Worm (Caenorhabditis elegans) whole organism, L3 larva: ENCODE data around the gene C06E4.8.
"Not testable (repeated sequence)": the region's sequence is repeated elsewhere in the genome, so short reads cannot be mapped to it uniquely, and the experiment has no call there.

Experiments used
- R02D3.7 ChIP-seq: fragments of 150-350 bp; optimal IDR thresholded peaks from 2 replicates; lab custom pipeline; 2014; ENCODE audit warnings: missing biosample characterization, missing genetic modification characterization
- ZK546.5 ChIP-seq: sonication (generic microtip); optimal IDR thresholded peaks from 2 replicates; lab custom pipeline; 2017; ENCODE audit warnings: missing biosample characterization, missing genetic modification characterization
- aly-2 ChIP-seq: fragments of 150-350 bp; optimal IDR thresholded peaks from 2 replicates; lab custom pipeline; 2014; ENCODE audit warnings: missing biosample characterization, missing genetic modification characterization
- ama-1 ChIP-seq: fragments of 150-350 bp; optimal IDR thresholded peaks from 2 replicates; lab custom pipeline; 2018
- ceh-28 ChIP-seq: fragments of 150-350 bp; optimal IDR thresholded peaks from 2 replicates; lab custom pipeline; 2014; ENCODE audit warnings: missing biosample characterization, missing genetic modification reagents, missing genetic modification characterization
- ceh-82 ChIP-seq: fragments of 150-350 bp; optimal IDR thresholded peaks from 2 replicates; lab custom pipeline; 2014; ENCODE audit warnings: missing biosample characterization, missing genetic modification characterization
- ceh-9 ChIP-seq: sonication (generic microtip); optimal IDR thresholded peaks from 2 replicates; lab custom pipeline; 2018; ENCODE audit warnings: missing biosample characterization, missing genetic modification characterization
- daf-12 ChIP-seq: fragments of 150-350 bp; optimal IDR thresholded peaks from 2 replicates; lab custom pipeline; 2014; ENCODE audit warnings: missing biosample characterization, missing genetic modification reagents, missing genetic modification characterization
- elt-1 ChIP-seq: fragments of 150-350 bp; optimal IDR thresholded peaks from 2 replicates; lab custom pipeline; 2014; ENCODE audit warnings: missing biosample characterization, missing genetic modification characterization
- elt-2 ChIP-seq: sonication (generic microtip); optimal IDR thresholded peaks from 2 replicates; lab custom pipeline; 2016; ENCODE audit warnings: missing genetic modification reagents, mild to moderate bottlenecking, missing genetic modification characterization, missing compliant biosample characterization
- elt-3 ChIP-seq, 3 experiments: fragments of 150-350 bp in 1 of 3; sonication (generic microtip) in 2 of 3; optimal IDR thresholded peaks; 2 replicates in 2 of 3; 4 replicates in 1 of 3; lab custom pipeline; 2014 to 2017; ENCODE audit warnings: missing biosample characterization in 3 of 3, missing genetic modification characterization in 3 of 3
- fkh-2 ChIP-seq: fragments of 150-350 bp; optimal IDR thresholded peaks from 2 replicates; lab custom pipeline; 2014; ENCODE audit warnings: missing biosample characterization, missing genetic modification reagents, missing genetic modification characterization
- hmg-11 ChIP-seq: sonication (generic microtip); optimal IDR thresholded peaks from 2 replicates; lab custom pipeline; 2016; ENCODE audit warnings: missing genetic modification characterization, missing compliant biosample characterization
- jun-1 ChIP-seq: fragments of 150-350 bp; optimal IDR thresholded peaks from 2 replicates; lab custom pipeline; 2014; ENCODE audit warnings: missing biosample characterization, missing genetic modification reagents, missing genetic modification characterization
- lin-15B ChIP-seq: fragments of 150-350 bp; optimal IDR thresholded peaks from 2 replicates; lab custom pipeline; 2014; ENCODE audit warnings: missing biosample characterization, missing genetic modification characterization
- lin-39 ChIP-seq: fragments of 150-350 bp; optimal IDR thresholded peaks from 2 replicates; lab custom pipeline; 2018; ENCODE audit warnings: missing biosample characterization, missing genetic modification reagents, missing genetic modification characterization
- lsy-12 ChIP-seq: sonication (generic microtip); optimal IDR thresholded peaks from 2 replicates; lab custom pipeline; 2016; ENCODE audit warnings: mild to moderate bottlenecking, missing genetic modification characterization, missing compliant biosample characterization
- mdl-1 ChIP-seq: fragments of 150-350 bp; optimal IDR thresholded peaks from 2 replicates; lab custom pipeline; 2014; ENCODE audit warnings: missing biosample characterization, missing genetic modification characterization
- mml-1 ChIP-seq: fragments of 150-350 bp; sonication (generic microtip); optimal IDR thresholded peaks from 3 replicates; lab custom pipeline; 2014; ENCODE audit warnings: missing biosample characterization, missing genetic modification characterization
- nhr-11 ChIP-seq: fragments of 150-350 bp; optimal IDR thresholded peaks from 2 replicates; lab custom pipeline; 2014; ENCODE audit warnings: missing biosample characterization, missing genetic modification characterization
- nhr-12 ChIP-seq: fragments of 150-350 bp; optimal IDR thresholded peaks from 2 replicates; lab custom pipeline; 2014; ENCODE audit warnings: missing biosample characterization, missing genetic modification characterization
- nhr-23 ChIP-seq: fragments of 150-350 bp; optimal IDR thresholded peaks from 2 replicates; lab custom pipeline; 2014; ENCODE audit warnings: missing biosample characterization, missing genetic modification reagents, missing genetic modification characterization
- nhr-25 ChIP-seq: sonication (generic microtip); optimal IDR thresholded peaks from 2 replicates; lab custom pipeline; 2017; ENCODE audit warnings: missing biosample characterization, missing genetic modification characterization
- nhr-28 ChIP-seq: fragments of 150-350 bp; optimal IDR thresholded peaks from 2 replicates; lab custom pipeline; 2014; ENCODE audit warnings: missing biosample characterization, missing genetic modification characterization
- nhr-43 ChIP-seq: sonication (generic microtip); optimal IDR thresholded peaks from 2 replicates; lab custom pipeline; 2016; ENCODE audit warnings: mild to moderate bottlenecking, missing genetic modification characterization, missing compliant biosample characterization; ENCODE audit not compliant: poor library complexity, severe bottlenecking
- nhr-67 ChIP-seq: fragments of 150-350 bp; optimal IDR thresholded peaks from 2 replicates; lab custom pipeline; 2014; ENCODE audit warnings: missing biosample characterization, missing genetic modification characterization
- nhr-77 ChIP-seq: fragments of 150-350 bp; optimal IDR thresholded peaks from 2 replicates; lab custom pipeline; 2014; ENCODE audit warnings: missing biosample characterization, missing genetic modification characterization
- pha-4 ChIP-seq: fragments of 150-350 bp; optimal IDR thresholded peaks from 2 replicates; lab custom pipeline; 2014; ENCODE audit warnings: missing biosample characterization, missing genetic modification reagents, missing genetic modification characterization
- pqm-1 ChIP-seq: fragments of 150-350 bp; optimal IDR thresholded peaks from 2 replicates; lab custom pipeline; 2017; ENCODE audit warnings: missing biosample characterization, missing genetic modification characterization, inconsistent platforms
- sea-2 ChIP-seq: fragments of 150-350 bp; sonication (generic microtip); optimal IDR thresholded peaks from 4 replicates; lab custom pipeline; 2014; ENCODE audit warnings: missing biosample characterization, missing genetic modification reagents, missing genetic modification characterization
- skn-1 ChIP-seq: fragments of 150-350 bp; optimal IDR thresholded peaks from 2 replicates; lab custom pipeline; 2014; ENCODE audit warnings: missing biosample characterization, missing genetic modification characterization
- snpc-4 ChIP-seq: fragments of 150-350 bp; optimal IDR thresholded peaks from 2 replicates; lab custom pipeline; 2014; ENCODE audit warnings: missing biosample characterization, missing genetic modification characterization
- unc-39 ChIP-seq: sonication (generic microtip); optimal IDR thresholded peaks from 4 replicates; lab custom pipeline; 2017; ENCODE audit warnings: missing biosample characterization, missing genetic modification characterization
- unc-62 ChIP-seq: fragments of 150-350 bp; sonication (generic microtip); optimal IDR thresholded peaks from 4 replicates; lab custom pipeline; 2014; ENCODE audit warnings: missing biosample characterization, missing genetic modification reagents, missing genetic modification characterization
- zag-1 ChIP-seq: fragments of 150-350 bp; optimal IDR thresholded peaks from 2 replicates; lab custom pipeline; 2014; ENCODE audit warnings: missing biosample characterization, missing genetic modification characterization
- ztf-4 ChIP-seq: fragments of 150-350 bp; optimal IDR thresholded peaks from 2 replicates; lab custom pipeline; 2014; ENCODE audit warnings: missing biosample characterization, missing genetic modification characterization

C06E4.8 gene

DNA sequence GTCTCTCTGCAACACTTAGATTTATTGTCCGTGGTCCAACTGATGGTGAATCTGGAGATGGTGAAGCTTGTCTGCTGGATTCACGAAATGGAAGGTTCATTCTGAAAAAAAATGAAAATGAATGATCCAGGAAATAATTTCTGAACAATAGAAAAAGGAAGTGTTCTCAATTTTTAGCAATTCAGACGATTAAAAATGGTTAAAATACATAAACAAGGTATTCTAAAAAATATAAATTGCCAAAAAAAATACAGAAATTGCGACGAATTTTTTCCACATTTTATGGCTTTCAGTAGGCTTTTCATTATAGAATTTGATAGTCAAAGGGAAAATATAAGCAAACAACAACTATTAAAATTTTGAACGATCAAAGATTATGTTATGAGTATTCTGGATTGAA, 22.5 kb downstream of the C06E4.8 start, which contains the start of gene glb-2:
Gene glb-2, minus strand, starts transcription at position 101 of the 400 bp plus-strand sequence.
- TF ChIP-seq jun-1 (tag; lab: Kevin White, UChicago) (no peak), lin-39 (tag; lab: Kevin White, UChicago) (no peak), R02D3.7 (tag; lab: Kevin White, UChicago) (no peak), nhr-12 (tag; lab: Kevin White, UChicago) (no peak), ceh-28 (no peak), ceh-82 (tag; lab: Kevin White, UChicago) (no peak)

ce11 chrIV:7260587-7260986, 25.1 kb downstream of the C06E4.8 start, which contains the start of gene C06E4.3:
C06E4.3 (plus strand) TSS chrIV:7260875.
- TF ChIP-seq skn-1 (tag; lab: Kevin White, UChicago) (no peak), elt-2 (peak; percentile 30), nhr-67 (no peak), pqm-1 (tag; lab: Kevin White, UChicago) (peak; percentile 48)

ce11 chrIV:7258253-7258652, 27.4 kb downstream of the C06E4.8 start, which contains the start of gene C06E4.6:
C06E4.6 (minus strand) TSS chrIV:7258303.
- TF ChIP-seq unc-62 (GFP tag; lab: Kevin White, UChicago) (no peak), mml-1 (tag; lab: Kevin White, UChicago) (no peak), sea-2 (GFP tag; lab: Kevin White, UChicago) (no peak), nhr-28 (no peak), nhr-23 (tag; lab: Kevin White, UChicago) (no peak), elt-1 (tag; lab: Kevin White, UChicago) (no peak), nhr-67 (no peak), lin-15B (tag; lab: Kevin White, UChicago) (peak; percentile 6), pqm-1 (tag; lab: Kevin White, UChicago) (peak; percentile 81), ceh-82 (tag; lab: Kevin White, UChicago) (no peak), lin-39 (tag; lab: Kevin White, UChicago) (no peak), ceh-9 (tag; lab: Kevin White, UChicago) (no peak), nhr-11 (tag; lab: Kevin White, UChicago) (no peak), ZK546.5 (tag; lab: Kevin White, UChicago) (no peak), mdl-1 (peak; percentile 6), fkh-2 (tag; lab: Kevin White, UChicago) (no peak), elt-2 (peak; percentile 43), unc-39 (no peak), elt-3 (tag; optimal IDR thresholded peaks at IDR 0.05; lab: Kevin White, UChicago) (no peak), snpc-4 (no peak), skn-1 (tag; lab: Kevin White, UChicago) (no peak), nhr-43 (tag; lab: Kevin White, UChicago) (no peak)

DNA sequence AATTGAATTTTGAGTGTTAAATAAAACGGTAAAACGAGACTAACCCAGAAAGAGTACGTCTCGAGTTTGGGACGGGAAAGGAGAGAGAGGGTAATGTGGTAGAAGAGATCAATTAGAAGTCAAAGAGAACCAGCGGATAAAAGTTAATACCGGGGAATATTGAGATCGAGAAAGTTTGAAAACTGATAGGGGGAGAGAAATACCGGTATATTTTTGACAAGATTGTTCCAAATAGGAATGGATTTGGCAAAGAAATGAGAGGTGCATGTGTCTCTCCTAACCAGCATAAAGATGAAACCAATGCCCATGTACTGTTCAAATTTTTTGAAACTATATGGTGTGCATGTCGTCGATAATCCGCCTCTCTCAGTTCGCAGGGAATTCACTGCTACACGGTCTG, 31.0 kb downstream of the C06E4.8 start, which contains the start of gene C06E4.5:
Gene C06E4.5, plus strand, starts transcription at position 301 of the 400 bp plus-strand sequence.
- TF ChIP-seq nhr-25 (tag; lab: Kevin White, UChicago); ZK546.5 (tag; lab: Kevin White, UChicago); unc-39: not testable (repeated sequence)

- TF ChIP-seq ztf-4 (no peak), nhr-23 (tag; lab: Kevin White, UChicago) (no peak), nhr-77 (no peak), daf-12 (tag; lab: Kevin White, UChicago) (no peak), R02D3.7 (tag; lab: Kevin White, UChicago) (no peak), pqm-1 (tag; lab: Kevin White, UChicago) (peak; percentile 25), zag-1 (no peak), lin-15B (tag; lab: Kevin White, UChicago) (no peak), fkh-2 (tag; lab: Kevin White, UChicago) (no peak), snpc-4 (peak; percentile 49), elt-1 (tag; lab: Kevin White, UChicago) (no peak)
Observed at ce11 chrIV:7253271-7253670, 32.4 kb downstream of the C06E4.8 start.

ce11 chrIV:7250158-7250557, 35.5 kb downstream of the C06E4.8 start, which contains the start of gene D2024.18:
D2024.18 (plus strand) TSS chrIV:7250458.
- no peak for TF ChIP-seq aly-2 (tag; lab: Kevin White, UChicago)
- no peak for TF ChIP-seq fkh-2 (tag; lab: Kevin White, UChicago)
- no peak for TF ChIP-seq nhr-23 (tag; lab: Kevin White, UChicago)
- TF ChIP-seq nhr-77, result no peak
- TF ChIP-seq unc-39, result no peak
- TF ChIP-seq pha-4 (tag; lab: Kevin White, UChicago), result no peak
- TF ChIP-seq sea-2 (GFP tag; lab: Kevin White, UChicago), result no peak
- TF ChIP-seq hmg-11, result no peak
- TF ChIP-seq ceh-82 (tag; lab: Kevin White, UChicago), result no peak
- TF ChIP-seq snpc-4, result no peak
- TF ChIP-seq ama-1 (lab: Kevin White, UChicago), result no peak
- no peak for TF ChIP-seq mml-1 (tag; lab: Kevin White, UChicago)
- TF ChIP-seq zag-1, result no peak
- no peak for TF ChIP-seq elt-3 (tag; optimal IDR thresholded peaks at IDR 0.05; lab: Kevin White, UChicago)
- TF ChIP-seq nhr-43 (tag; lab: Kevin White, UChicago), result no peak
- TF ChIP-seq ZK546.5 (tag; lab: Kevin White, UChicago), result no peak
- no peak for TF ChIP-seq elt-2
- TF ChIP-seq mdl-1, result no peak
- no peak for TF ChIP-seq lsy-12 (tag; lab: Kevin White, UChicago)
